Fruit fly (Drosophila melanogaster): ENCODE measurements around the gene CG43362.
A peak's percentile ranks its signal among the peaks of the same experiment; 100 is the strongest.

CG43362 gene

DNA sequence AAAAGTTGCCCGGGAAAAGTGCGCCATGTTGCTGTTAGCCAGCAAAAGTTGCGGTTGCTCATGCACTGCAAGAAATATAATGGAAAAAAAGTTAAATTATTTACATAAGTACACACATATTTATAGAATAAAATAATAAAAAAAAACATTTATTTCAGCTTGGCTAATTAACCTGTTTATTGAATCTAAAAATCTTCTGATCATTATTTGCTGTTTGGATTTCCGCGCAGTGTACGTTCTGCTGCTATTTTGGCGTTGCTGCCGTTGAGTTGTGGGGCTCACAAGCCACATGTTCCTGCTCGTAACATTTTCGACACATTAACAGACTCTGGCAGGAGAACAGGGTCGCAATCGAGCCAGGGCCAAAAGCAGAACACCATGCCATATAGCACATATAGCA is 19.2 kb upstream of the CG43362 start (continued):
- peak; percentile 44 for TF ChIP-seq trem (tag; optimal IDR thresholded peaks at IDR 0.05)
- TF ChIP-seq CG14014 (GFP tag; IDR thresholded peaks at IDR 0.05): no peak
- TF ChIP-seq Dp (GFP tag; optimal IDR thresholded peaks at IDR 0.05): no peak
- TF ChIP-seq jumu (GFP tag; optimal IDR thresholded peaks at IDR 0.05): no peak
- TF ChIP-seq CG7372 (GFP tag; IDR thresholded peaks at IDR 0.05): no peak
- TF ChIP-seq CG6254 (GFP tag; optimal IDR thresholded peaks at IDR 0.05): peak; percentile 73
- no peak for TF ChIP-seq HmgZ (tag; optimal IDR thresholded peaks at IDR 0.05)
- TF ChIP-seq ash1 (GFP tag; optimal IDR thresholded peaks at IDR 0.05): no peak
- peak; percentile 3 for TF ChIP-seq CG18476 (GFP tag; optimal IDR thresholded peaks at IDR 0.05)
- no peak for TF ChIP-seq D (optimal IDR thresholded peaks at IDR 0.05)
- TF ChIP-seq D (GFP tag; optimal IDR thresholded peaks at IDR 0.05): peak; percentile 55
- no peak for TF ChIP-seq ac (GFP tag; optimal IDR thresholded peaks at IDR 0.05)
- peak; percentile 23 for TF ChIP-seq CG2116 (GFP tag; optimal IDR thresholded peaks at IDR 0.05)
- TF ChIP-seq pum (GFP tag; optimal IDR thresholded peaks at IDR 0.05): no peak
- TF ChIP-seq CG14710 (tag; optimal IDR thresholded peaks at IDR 0.05): peak; percentile 74
- TF ChIP-seq CkIIα-i1 (GFP tag; IDR thresholded peaks at IDR 0.05): no peak
- no peak for TF ChIP-seq schlank (tag; optimal IDR thresholded peaks at IDR 0.05)
- peak; percentile 60 for TF ChIP-seq Six4 (GFP tag; optimal IDR thresholded peaks at IDR 0.05)
- TF ChIP-seq shn (GFP tag; optimal IDR thresholded peaks at IDR 0.05): no peak
- TF ChIP-seq CG4404 (GFP tag; IDR thresholded peaks at IDR 0.05): peak; percentile 38; the same call in 1 of the 2 replicates
- no peak for TF ChIP-seq CG10274 (GFP tag; optimal IDR thresholded peaks at IDR 0.05)
- peak; percentile 53 for TF ChIP-seq CG18764 (GFP tag; optimal IDR thresholded peaks at IDR 0.05)
- peak; percentile 59 for TF ChIP-seq nom (GFP tag; optimal IDR thresholded peaks at IDR 0.05)
- no peak for TF ChIP-seq CG1024 (GFP tag; IDR thresholded peaks at IDR 0.05)
- TF ChIP-seq CG8089 (GFP tag; optimal IDR thresholded peaks at IDR 0.05): no peak
- no peak for TF ChIP-seq CG7786 (GFP tag; optimal IDR thresholded peaks at IDR 0.05)
- peak in 1 of 2 experiments; percentile 44 for TF ChIP-seq dpn (GFP tag; optimal IDR thresholded peaks at IDR 0.05)
- TF ChIP-seq Ptx1 (GFP tag; IDR thresholded peaks at IDR 0.05): peak; percentile 57; the same call in 1 of the 2 replicates
- no peak for TF ChIP-seq CG3995 (GFP tag; optimal IDR thresholded peaks at IDR 0.05)
- TF ChIP-seq bigmax (GFP tag; optimal IDR thresholded peaks at IDR 0.05): no peak
- peak; percentile 52; the same call in 1 of the 2 replicates for TF ChIP-seq lmd (GFP tag; IDR thresholded peaks at IDR 0.05)
- no peak for TF ChIP-seq hb (GFP tag; IDR thresholded peaks at IDR 0.05; ENCODE audit: partially characterized antibody)
- no peak for TF ChIP-seq zen2 (GFP tag; IDR thresholded peaks at IDR 0.05; ENCODE audit: partially characterized antibody)
- TF ChIP-seq Ada2b (GFP tag; IDR thresholded peaks at IDR 0.05): peak; percentile 80
- TF ChIP-seq esg (GFP tag; conservative IDR thresholded peaks at IDR 0.05): peak; percentile 54; the same call in 1 of the 2 replicates
- peak; percentile 52 for TF ChIP-seq CG17385 (GFP tag; optimal IDR thresholded peaks at IDR 0.05)
- TF ChIP-seq Hr3 (GFP tag; optimal IDR thresholded peaks at IDR 0.05): peak; percentile 48
- peak; percentile 51 for TF ChIP-seq CG8290 (GFP tag; optimal IDR thresholded peaks at IDR 0.05)
- no peak for TF ChIP-seq CG8290 (tag; optimal IDR thresholded peaks at IDR 0.05)
- TF ChIP-seq grau (tag; optimal IDR thresholded peaks at IDR 0.05): peak; percentile 65
- TF ChIP-seq aop (GFP tag; IDR thresholded peaks at IDR 0.05): no peak
- peak; percentile 78 for TF ChIP-seq CG18262 (tag; optimal IDR thresholded peaks at IDR 0.05)
- TF ChIP-seq otp (GFP tag; IDR thresholded peaks at IDR 0.05): peak; percentile 52; the same call in 1 of the 3 replicates
- TF ChIP-seq Hr51 (GFP tag; optimal IDR thresholded peaks at IDR 0.05): peak in 1 of 2 experiments; percentile 64
- no peak for TF ChIP-seq CG16779 (GFP tag; IDR thresholded peaks at IDR 0.05)
- no peak for TF ChIP-seq slou (GFP tag; optimal IDR thresholded peaks at IDR 0.05)
- peak; percentile 34 for TF ChIP-seq tin (GFP tag; optimal IDR thresholded peaks at IDR 0.05)
- peak; percentile 73 for TF ChIP-seq onecut (GFP tag; IDR thresholded peaks at IDR 0.05)
- no peak for TF ChIP-seq CG30020 (tag; optimal IDR thresholded peaks at IDR 0.05)
- peak; percentile 82 for TF ChIP-seq Blimp-1 (GFP tag; optimal IDR thresholded peaks at IDR 0.05)
- TF ChIP-seq CG7745 (tag; optimal IDR thresholded peaks at IDR 0.05): no peak
- peak; percentile 51; the same call in 1 of the 2 replicates for TF ChIP-seq CG32532 (GFP tag; IDR thresholded peaks at IDR 0.05)
